1 fruit fly cellular context compared by ENCODE assay signal in the genomic region with DNA sequence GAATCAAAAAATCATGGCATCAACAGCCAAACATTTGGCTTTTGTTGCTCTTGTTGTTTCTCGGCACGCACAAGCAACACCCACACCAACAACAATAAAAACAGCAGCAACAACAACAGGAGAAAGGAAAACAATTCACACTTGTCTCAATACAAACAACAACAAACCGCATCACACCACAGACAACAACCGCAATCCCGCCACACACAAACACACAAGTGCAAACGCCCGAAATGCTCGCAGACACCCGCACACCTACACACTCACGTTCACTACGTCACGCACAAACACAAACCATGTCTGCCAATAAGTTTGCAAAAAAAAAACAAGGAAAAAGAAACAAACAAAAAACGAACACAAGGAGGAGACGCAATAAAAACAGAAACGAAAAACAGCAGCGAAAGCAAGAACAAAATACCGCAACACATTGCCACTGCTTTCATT.
A peak's percentile ranks its signal among the peaks of the same experiment; 100 is the strongest.
TF ChIP-seq lines count a peak whose summit lies in the region.

No protein-coding gene starts in this region.

TF ChIP-seq in whole organism, embryonic, 481 proteins besides CTCF, POLR2A, EP300 and RAD21 (continued from another document):
- TF ChIP-seq cg (GFP tag; optimal IDR thresholded peaks at IDR 0.05; lab: Kevin White, UChicago), result peak; percentile 52
- TF ChIP-seq CG12942 (GFP tag; optimal IDR thresholded peaks at IDR 0.05; lab: Kevin White, UChicago), result no peak
- no peak for TF ChIP-seq CG31365 (tag; optimal IDR thresholded peaks at IDR 0.05; lab: Kevin White, UChicago)
- peak; percentile 62 for TF ChIP-seq fd102C (GFP tag; optimal IDR thresholded peaks at IDR 0.05; lab: Kevin White, UChicago)
- no peak for TF ChIP-seq prd (optimal IDR thresholded peaks at IDR 0.05; lab: Kevin White, UChicago)
- TF ChIP-seq prd (GFP tag; IDR thresholded peaks at IDR 0.05; lab: Robert Waterston, UW), result no peak
- TF ChIP-seq ewg (GFP tag; optimal IDR thresholded peaks at IDR 0.05; lab: Kevin White, UChicago), result no peak
- TF ChIP-seq CHES-1-like (GFP tag; optimal IDR thresholded peaks at IDR 0.05; lab: Kevin White, UChicago), result no peak
- no peak for TF ChIP-seq CG7987 (GFP tag; optimal IDR thresholded peaks at IDR 0.05; lab: Kevin White, UChicago)
- no peak for TF ChIP-seq CG2875 (GFP tag; optimal IDR thresholded peaks at IDR 0.05; lab: Kevin White, UChicago)
- TF ChIP-seq grau (tag; optimal IDR thresholded peaks at IDR 0.05; lab: Kevin White, UChicago), result no peak
- no peak for TF ChIP-seq CG10979 (tag; optimal IDR thresholded peaks at IDR 0.05; lab: Kevin White, UChicago)
- TF ChIP-seq ftz-f1 (GFP tag; optimal IDR thresholded peaks at IDR 0.05; lab: Kevin White, UChicago), result no peak
- no peak for TF ChIP-seq dm (GFP tag; optimal IDR thresholded peaks at IDR 0.05; lab: Kevin White, UChicago)
- peak; percentile 13 for TF ChIP-seq sqz (GFP tag; optimal IDR thresholded peaks at IDR 0.05; lab: Kevin White, UChicago)
- TF ChIP-seq CG6683 (GFP tag; optimal IDR thresholded peaks at IDR 0.05; lab: Kevin White, UChicago), result no peak
- no peak for TF ChIP-seq CG2712 (tag; optimal IDR thresholded peaks at IDR 0.05; lab: Kevin White, UChicago)
- TF ChIP-seq ATbp (GFP tag; optimal IDR thresholded peaks at IDR 0.05; lab: Kevin White, UChicago), result peak; percentile 2
- no peak for TF ChIP-seq her (GFP tag; optimal IDR thresholded peaks at IDR 0.05; lab: Kevin White, UChicago)
- TF ChIP-seq scrt (GFP tag; optimal IDR thresholded peaks at IDR 0.05; lab: Kevin White, UChicago), result no peak
- no peak for TF ChIP-seq CG11696 (GFP tag; IDR thresholded peaks at IDR 0.05; lab: Robert Waterston, UW)
- TF ChIP-seq CG1529 (GFP tag; optimal IDR thresholded peaks at IDR 0.05; lab: Kevin White, UChicago), result no peak
- TF ChIP-seq CG1792 (GFP tag; optimal IDR thresholded peaks at IDR 0.05; lab: Kevin White, UChicago), result no peak
- no peak for TF ChIP-seq pum (GFP tag; optimal IDR thresholded peaks at IDR 0.05; lab: Kevin White, UChicago)
- TF ChIP-seq row (GFP tag; IDR thresholded peaks at IDR 0.05; lab: Robert Waterston, UW), result no peak
- no peak for TF ChIP-seq NC2α (GFP tag; optimal IDR thresholded peaks at IDR 0.05; lab: Kevin White, UChicago)
- no peak for TF ChIP-seq CrebB (tag; optimal IDR thresholded peaks at IDR 0.05; lab: Kevin White, UChicago)
- no peak for TF ChIP-seq CG7271 (tag; optimal IDR thresholded peaks at IDR 0.05; lab: Kevin White, UChicago)
- TF ChIP-seq CG11456 (GFP tag; IDR thresholded peaks at IDR 0.05; lab: Robert Waterston, UW), result no peak
- TF ChIP-seq CG6813 (GFP tag; optimal IDR thresholded peaks at IDR 0.05; lab: Kevin White, UChicago), result no peak
- TF ChIP-seq phol (tag; optimal IDR thresholded peaks at IDR 0.05; lab: Kevin White, UChicago), result no peak
